Fruit fly (Drosophila melanogaster): ENCODE results near the gene Kap-alpha3.
A peak's percentile ranks its signal among the peaks of the same experiment; 100 is the strongest.

Gene Kap-alpha3

DNA sequence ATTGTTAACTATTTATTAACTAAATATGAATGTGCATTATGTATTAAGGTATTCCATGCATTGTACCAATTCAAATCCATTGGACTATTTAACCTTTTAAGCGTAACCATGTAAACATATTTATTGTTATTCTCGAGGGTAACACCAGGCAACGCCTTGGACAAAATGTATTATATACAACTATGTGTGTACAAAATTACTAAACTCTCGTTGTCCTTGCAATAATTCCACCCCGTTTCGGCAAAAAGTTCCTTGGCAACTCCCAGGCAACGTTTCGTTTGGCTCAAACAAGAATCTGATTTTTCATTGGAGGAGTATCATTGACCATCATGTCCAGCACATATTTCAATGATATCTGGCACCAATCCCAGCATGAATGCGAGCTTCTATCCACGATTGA is 11.6 kb downstream of the Kap-alpha3 start, which contains the start of gene CG16789 (continued):
- no peak for TF ChIP-seq CG3726 (GFP tag; IDR thresholded peaks at IDR 0.05)

DNA sequence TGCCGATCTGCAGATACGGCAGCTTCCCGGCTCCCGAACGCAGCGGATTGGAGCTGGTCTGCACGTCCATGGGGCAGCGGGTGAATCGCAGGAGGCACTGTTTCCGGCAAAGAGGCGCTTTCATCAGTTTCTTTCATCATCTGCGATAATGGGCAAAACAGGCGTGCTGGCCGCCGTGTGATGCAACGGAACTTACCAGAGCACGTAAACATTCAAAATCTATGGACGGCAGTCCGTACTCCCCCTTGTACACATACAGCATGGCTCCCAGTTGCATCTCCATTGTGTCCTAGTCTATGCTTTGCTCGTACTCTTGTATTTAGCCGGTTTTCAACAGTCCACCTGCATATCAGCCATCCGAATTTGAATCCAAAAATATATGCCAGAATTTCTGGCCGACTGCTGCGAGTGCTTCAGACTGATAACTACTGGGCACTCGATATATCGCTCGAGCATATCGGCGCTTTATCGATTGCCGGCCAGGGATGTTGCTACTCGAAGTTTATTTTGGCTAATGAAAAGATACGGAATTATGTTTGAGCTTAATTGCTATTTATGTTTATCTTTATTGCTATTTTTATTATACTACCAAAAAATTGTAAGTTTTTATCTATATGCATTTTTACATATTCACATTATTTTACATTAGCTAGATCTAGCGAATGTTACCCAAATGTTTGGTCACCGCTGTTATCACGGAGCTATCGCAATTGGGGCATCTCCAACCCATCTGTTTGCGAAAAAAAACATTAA is 14.1 kb downstream of the Kap-alpha3 start, which contains the start of the genes CG9393 and Vps45:
TSS of gene CG9393 (minus strand) at position 434 of the 753 bp plus-strand sequence.
TSS of gene Vps45 (plus strand) at position 685 of the 753 bp plus-strand sequence.
- TF ChIP-seq jing (GFP tag; optimal IDR thresholded peaks at IDR 0.05), result no peak
- no peak for TF ChIP-seq run (tag; optimal IDR thresholded peaks at IDR 0.05)
- TF ChIP-seq CG3838 (GFP tag; optimal IDR thresholded peaks at IDR 0.05), result no peak
- peak; percentile 80 for TF ChIP-seq Dbx (GFP tag; IDR thresholded peaks at IDR 0.05)
- TF ChIP-seq ac (GFP tag; optimal IDR thresholded peaks at IDR 0.05), result no peak
- peak; percentile 27 for TF ChIP-seq Oli (tag; optimal IDR thresholded peaks at IDR 0.05)
- TF ChIP-seq klu (GFP tag; IDR thresholded peaks at IDR 0.05), result peak; percentile 54
- peak; percentile 79 for TF ChIP-seq Hsf (GFP tag; optimal IDR thresholded peaks at IDR 0.05)
- peak in 1 of 2 experiments; percentile 78 for TF ChIP-seq tll (GFP tag; optimal IDR thresholded peaks at IDR 0.05)
- TF ChIP-seq slbo (GFP tag; IDR thresholded peaks at IDR 0.05), result peak; percentile 76
- TF ChIP-seq CG10959 (GFP tag; IDR thresholded peaks at IDR 0.05), result no peak
- no peak for TF ChIP-seq bowl (GFP tag; IDR thresholded peaks at IDR 0.05)
- TF ChIP-seq her (GFP tag; optimal IDR thresholded peaks at IDR 0.05), result no peak
- peak; percentile 55 for TF ChIP-seq PHDP (tag; optimal IDR thresholded peaks at IDR 0.05)
- TF ChIP-seq CG11456 (GFP tag; IDR thresholded peaks at IDR 0.05), result no peak
- no peak for TF ChIP-seq odd (GFP tag; optimal IDR thresholded peaks at IDR 0.05)
- TF ChIP-seq CG17186 (GFP tag; optimal IDR thresholded peaks at IDR 0.05), result peak; percentile 60
- TF ChIP-seq nmo (GFP tag; optimal IDR thresholded peaks at IDR 0.05), result peak; percentile 86
- TF ChIP-seq CG7963 (GFP tag; IDR thresholded peaks at IDR 0.05; ENCODE audit: partially characterized antibody), result peak; percentile 87
- TF ChIP-seq D19A (tag; optimal IDR thresholded peaks at IDR 0.05), result no peak
- no peak for TF ChIP-seq wor (GFP tag; IDR thresholded peaks at IDR 0.05)
- peak; percentile 79 for TF ChIP-seq CG17361 (GFP tag; IDR thresholded peaks at IDR 0.05)
- TF ChIP-seq hkb (optimal IDR thresholded peaks at IDR 0.05), result peak; percentile 65
- TF ChIP-seq hkb (GFP tag; IDR thresholded peaks at IDR 0.05), result 0 out of 2 replicates have a peak, but pooled peaks have one; percentile 25
- no peak for TF ChIP-seq CG12769 (tag; optimal IDR thresholded peaks at IDR 0.05)
- no peak for TF ChIP-seq eve (GFP tag; optimal IDR thresholded peaks at IDR 0.05)
- peak; percentile 96 for TF ChIP-seq Sry-β (GFP tag; optimal IDR thresholded peaks at IDR 0.05)
- TF ChIP-seq Adf1 (GFP tag; IDR thresholded peaks at IDR 0.05), result peak; percentile 9; the same call in 1 of the 2 replicates
- TF ChIP-seq gcm2 (GFP tag; optimal IDR thresholded peaks at IDR 0.05), result no peak
- TF ChIP-seq Aef1 (GFP tag; IDR thresholded peaks at IDR 0.05), result peak; percentile 27; the same call in 1 of the 3 replicates
- no peak for TF ChIP-seq corto (GFP tag; optimal IDR thresholded peaks at IDR 0.05)
- TF ChIP-seq pum (GFP tag; optimal IDR thresholded peaks at IDR 0.05), result peak; percentile 60
- peak; percentile 68 for TF ChIP-seq CG8924 (tag; optimal IDR thresholded peaks at IDR 0.05)
- TF ChIP-seq CG6791 (GFP tag; IDR thresholded peaks at IDR 0.05; ENCODE audit: partially characterized antibody), result peak; percentile 91
- TF ChIP-seq fd3F (GFP tag; optimal IDR thresholded peaks at IDR 0.05), result peak; percentile 48
- peak; percentile 76 for TF ChIP-seq CoRest (tag; optimal IDR thresholded peaks at IDR 0.05)
- TF ChIP-seq sd (tag; optimal IDR thresholded peaks at IDR 0.05), result no peak
- TF ChIP-seq Eip74EF (GFP tag; optimal IDR thresholded peaks at IDR 0.05), result no peak
- TF ChIP-seq CG17568 (GFP tag; optimal IDR thresholded peaks at IDR 0.05), result no peak
- TF ChIP-seq Hr78 (GFP tag; optimal IDR thresholded peaks at IDR 0.05), result no peak
- TF ChIP-seq CG18599 (GFP tag; optimal IDR thresholded peaks at IDR 0.05), result no peak
- TF ChIP-seq scrt (GFP tag; optimal IDR thresholded peaks at IDR 0.05), result no peak
- peak; percentile 75 for TF ChIP-seq HmgZ (tag; optimal IDR thresholded peaks at IDR 0.05)
- no peak for TF ChIP-seq CG14050 (GFP tag; IDR thresholded peaks at IDR 0.05)
- TF ChIP-seq bab2 (GFP tag; optimal IDR thresholded peaks at IDR 0.05), result peak; percentile 63
- TF ChIP-seq CG12659 (GFP tag; optimal IDR thresholded peaks at IDR 0.05), result peak; percentile 78

All from whole organism, embryonic.